Worm (Caenorhabditis elegans) whole organism, L3 larva: ENCODE data around the gene cal-7.
A peak's percentile ranks its signal among the peaks of the same experiment; 100 is the strongest.

Experiments
- ceh-16 ChIP-seq: sonication (generic microtip); optimal IDR thresholded peaks from 2 replicates; lab custom pipeline; 2017; ENCODE audit warnings: missing biosample characterization, missing genetic modification characterization
- ceh-82 ChIP-seq: fragments of 150-350 bp; optimal IDR thresholded peaks from 2 replicates; lab custom pipeline; 2014; ENCODE audit warnings: missing biosample characterization, missing genetic modification characterization
- daf-12 ChIP-seq: fragments of 150-350 bp; optimal IDR thresholded peaks from 2 replicates; lab custom pipeline; 2014; ENCODE audit warnings: missing biosample characterization, missing genetic modification reagents, missing genetic modification characterization
- egl-27 ChIP-seq: sonication (generic microtip); optimal IDR thresholded peaks from 4 replicates; lab custom pipeline; 2017; ENCODE audit warnings: missing biosample characterization, missing genetic modification reagents, missing genetic modification characterization
- egl-5 ChIP-seq: fragments of 150-350 bp; optimal IDR thresholded peaks from 2 replicates; lab custom pipeline; 2017; ENCODE audit warnings: missing biosample characterization, missing genetic modification reagents, missing genetic modification characterization, inconsistent platforms
- elt-1 ChIP-seq: fragments of 150-350 bp; optimal IDR thresholded peaks from 2 replicates; lab custom pipeline; 2014; ENCODE audit warnings: missing biosample characterization, missing genetic modification characterization
- elt-3 ChIP-seq, 3 experiments: fragments of 150-350 bp in 1 of 3; sonication (generic microtip) in 2 of 3; optimal IDR thresholded peaks; 2 replicates in 2 of 3; 4 replicates in 1 of 3; lab custom pipeline; 2014 to 2017; ENCODE audit warnings: missing biosample characterization in 3 of 3, missing genetic modification characterization in 3 of 3
- fkh-10 ChIP-seq: sonication (generic microtip); optimal IDR thresholded peaks from 2 replicates; lab custom pipeline; 2017; ENCODE audit warnings: missing biosample characterization, missing genetic modification reagents, missing genetic modification characterization
- fkh-2 ChIP-seq: fragments of 150-350 bp; optimal IDR thresholded peaks from 2 replicates; lab custom pipeline; 2014; ENCODE audit warnings: missing biosample characterization, missing genetic modification reagents, missing genetic modification characterization
- hmg-11 ChIP-seq: sonication (generic microtip); optimal IDR thresholded peaks from 2 replicates; lab custom pipeline; 2016; ENCODE audit warnings: missing genetic modification characterization, missing compliant biosample characterization
- lin-15B ChIP-seq: fragments of 150-350 bp; optimal IDR thresholded peaks from 2 replicates; lab custom pipeline; 2014; ENCODE audit warnings: missing biosample characterization, missing genetic modification characterization
- lin-39 ChIP-seq: fragments of 150-350 bp; optimal IDR thresholded peaks from 2 replicates; lab custom pipeline; 2018; ENCODE audit warnings: missing biosample characterization, missing genetic modification reagents, missing genetic modification characterization
- lsy-12 ChIP-seq: sonication (generic microtip); optimal IDR thresholded peaks from 2 replicates; lab custom pipeline; 2016; ENCODE audit warnings: mild to moderate bottlenecking, missing genetic modification characterization, missing compliant biosample characterization
- mdl-1 ChIP-seq: fragments of 150-350 bp; optimal IDR thresholded peaks from 2 replicates; lab custom pipeline; 2014; ENCODE audit warnings: missing biosample characterization, missing genetic modification characterization
- mml-1 ChIP-seq: fragments of 150-350 bp; sonication (generic microtip); optimal IDR thresholded peaks from 3 replicates; lab custom pipeline; 2014; ENCODE audit warnings: missing biosample characterization, missing genetic modification characterization
- nfya-1 ChIP-seq: sonication (generic microtip); optimal IDR thresholded peaks from 2 replicates; lab custom pipeline; 2017; ENCODE audit warnings: missing genetic modification characterization, mild to moderate bottlenecking, missing compliant biosample characterization, antibody characterized with exemption, moderate library complexity; ENCODE audit not compliant: insufficient read depth
- nhr-237 ChIP-seq: fragments of 150-350 bp; optimal IDR thresholded peaks from 2 replicates; lab custom pipeline; 2014; ENCODE audit warnings: missing biosample characterization, missing genetic modification characterization
- nhr-25 ChIP-seq: sonication (generic microtip); optimal IDR thresholded peaks from 2 replicates; lab custom pipeline; 2017; ENCODE audit warnings: missing biosample characterization, missing genetic modification characterization
- nhr-67 ChIP-seq: fragments of 150-350 bp; optimal IDR thresholded peaks from 2 replicates; lab custom pipeline; 2014; ENCODE audit warnings: missing biosample characterization, missing genetic modification characterization
- pha-4 ChIP-seq: fragments of 150-350 bp; optimal IDR thresholded peaks from 2 replicates; lab custom pipeline; 2014; ENCODE audit warnings: missing biosample characterization, missing genetic modification reagents, missing genetic modification characterization
- pqm-1 ChIP-seq: fragments of 150-350 bp; optimal IDR thresholded peaks from 2 replicates; lab custom pipeline; 2017; ENCODE audit warnings: missing biosample characterization, missing genetic modification characterization, inconsistent platforms
- sea-2 ChIP-seq: fragments of 150-350 bp; sonication (generic microtip); optimal IDR thresholded peaks from 4 replicates; lab custom pipeline; 2014; ENCODE audit warnings: missing biosample characterization, missing genetic modification reagents, missing genetic modification characterization
- skn-1 ChIP-seq: fragments of 150-350 bp; optimal IDR thresholded peaks from 2 replicates; lab custom pipeline; 2014; ENCODE audit warnings: missing biosample characterization, missing genetic modification characterization
- snpc-4 ChIP-seq: fragments of 150-350 bp; optimal IDR thresholded peaks from 2 replicates; lab custom pipeline; 2014; ENCODE audit warnings: missing biosample characterization, missing genetic modification characterization
- tbx-2 ChIP-seq: sonication (generic microtip); optimal IDR thresholded peaks from 2 replicates; lab custom pipeline; 2016; ENCODE audit warnings: mild to moderate bottlenecking, missing genetic modification characterization, missing compliant biosample characterization
- unc-39 ChIP-seq: sonication (generic microtip); optimal IDR thresholded peaks from 4 replicates; lab custom pipeline; 2017; ENCODE audit warnings: missing biosample characterization, missing genetic modification characterization
- unc-62 ChIP-seq: fragments of 150-350 bp; sonication (generic microtip); optimal IDR thresholded peaks from 4 replicates; lab custom pipeline; 2014; ENCODE audit warnings: missing biosample characterization, missing genetic modification reagents, missing genetic modification characterization
- zag-1 ChIP-seq: fragments of 150-350 bp; optimal IDR thresholded peaks from 2 replicates; lab custom pipeline; 2014; ENCODE audit warnings: missing biosample characterization, missing genetic modification characterization
- ztf-11 ChIP-seq: fragments of 150-350 bp; optimal IDR thresholded peaks from 2 replicates; lab custom pipeline; 2014; ENCODE audit warnings: missing biosample characterization, missing genetic modification characterization
- ztf-4 ChIP-seq: fragments of 150-350 bp; optimal IDR thresholded peaks from 2 replicates; lab custom pipeline; 2014; ENCODE audit warnings: missing biosample characterization, missing genetic modification characterization

Gene cal-7

DNA sequence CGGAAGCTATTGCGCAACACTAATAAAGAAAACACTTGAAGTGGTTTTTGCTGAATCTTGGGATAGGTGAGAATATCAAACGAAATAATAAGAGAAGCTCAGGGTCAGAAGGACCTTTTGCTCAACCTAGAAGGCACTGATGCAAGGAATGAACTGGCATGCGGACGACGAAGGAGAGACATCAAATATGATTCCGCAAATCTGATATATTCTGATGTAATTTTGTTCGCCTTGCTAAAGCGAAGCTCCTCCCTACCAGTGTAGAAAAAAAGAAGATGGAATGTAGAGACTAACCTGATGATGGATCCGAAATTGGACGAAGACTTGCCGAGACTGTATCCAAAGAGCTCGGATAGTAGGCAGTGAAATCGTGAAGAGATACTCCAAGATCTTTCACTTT, 34.0 kb downstream of the cal-7 start:
- TF ChIP-seq tbx-2, result no peak
- peak; percentile 24 for TF ChIP-seq fkh-10 (GFP tag; lab: Kevin White, UChicago)

DNA sequence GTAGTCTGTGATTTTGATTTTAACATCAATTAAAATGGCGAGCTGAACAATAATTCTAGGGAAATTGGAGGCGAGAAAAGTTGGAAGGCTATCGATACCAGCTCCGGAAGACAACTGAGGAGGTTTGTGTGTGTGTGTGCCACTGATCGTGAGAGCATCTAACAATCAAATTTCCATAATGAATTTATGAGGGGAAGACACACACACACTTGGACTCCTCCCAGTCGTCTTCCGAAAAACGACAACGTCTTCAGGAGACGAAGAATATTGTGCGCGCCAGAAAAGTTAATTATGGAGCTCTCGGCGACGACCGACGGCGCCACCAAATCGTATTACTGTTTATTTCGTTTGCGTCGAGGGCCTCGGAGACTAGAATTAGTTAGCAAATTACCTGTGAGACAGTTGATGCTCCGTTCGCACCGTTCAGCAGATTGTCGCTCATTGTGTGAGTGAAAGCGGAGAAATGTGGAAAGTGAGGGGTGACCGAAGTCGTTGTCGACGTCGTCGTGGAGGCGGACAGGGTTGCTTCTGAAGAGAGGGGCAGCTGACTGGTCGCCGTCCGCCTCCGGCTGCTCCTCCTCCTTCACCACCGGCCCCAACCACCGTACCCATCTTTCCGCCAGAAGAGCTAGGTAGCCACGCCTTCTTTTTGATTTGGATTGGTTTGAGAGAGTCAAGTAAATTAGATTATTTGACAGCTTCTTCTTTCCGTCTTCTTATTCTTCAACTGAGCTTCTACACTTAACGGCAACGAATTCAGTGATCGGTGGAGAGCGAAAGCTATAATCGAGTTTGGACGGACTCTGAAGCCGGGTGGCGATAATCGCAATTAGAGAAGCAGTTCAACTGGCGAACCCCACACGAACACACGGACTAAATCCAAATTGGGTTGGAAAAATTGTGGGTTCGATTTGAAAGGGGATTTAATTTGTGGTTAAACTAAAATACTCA, 35.2 kb downstream of the cal-7 start, which contains the start of gene unc-42:
Gene unc-42, minus strand, starts transcription at position 564 of the 951 bp plus-strand sequence.
- no peak for TF ChIP-seq snpc-4 (tag; lab: Kevin White, UChicago)
- peak; percentile 61 for TF ChIP-seq nfya-1 (tag; lab: Kevin White, UChicago)
- no peak for TF ChIP-seq egl-5 (tag; lab: Kevin White, UChicago)
- no peak for TF ChIP-seq zag-1 (tag; lab: Kevin White, UChicago)
- peak; percentile 56 for TF ChIP-seq fkh-10 (GFP tag; lab: Kevin White, UChicago)
- no peak for TF ChIP-seq nhr-67 (tag; lab: Kevin White, UChicago)
- TF ChIP-seq egl-27 (tag; lab: Kevin White, UChicago), result no peak
- TF ChIP-seq lin-39 (tag; lab: Kevin White, UChicago), result no peak
- TF ChIP-seq fkh-2 (tag; lab: Kevin White, UChicago), result no peak

DNA sequence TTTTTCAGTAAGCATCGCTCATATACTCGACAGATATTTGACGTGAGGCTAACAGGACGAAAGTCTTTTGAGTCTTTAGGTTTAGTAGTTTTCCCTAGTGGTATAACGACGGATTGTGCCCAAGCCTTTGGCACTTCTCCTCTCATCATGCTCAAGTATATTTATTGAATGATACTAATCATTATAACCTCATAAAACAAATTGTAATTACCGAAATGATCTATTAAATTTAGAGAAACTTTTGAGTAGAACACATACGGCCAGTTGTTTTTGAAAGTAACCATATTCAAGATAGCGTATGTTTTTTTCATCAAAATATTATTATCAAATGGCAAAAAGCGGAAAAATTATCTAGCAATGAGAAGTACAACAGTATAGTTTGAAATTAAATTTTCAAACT, 37.4 kb downstream of the cal-7 start:
- TF ChIP-seq ztf-4 (tag; lab: Kevin White, UChicago), result no peak
- no peak for TF ChIP-seq elt-1 (tag; lab: Kevin White, UChicago)
- TF ChIP-seq pqm-1 (tag; lab: Kevin White, UChicago), result no peak
- no peak for TF ChIP-seq egl-5 (tag; lab: Kevin White, UChicago)
- TF ChIP-seq unc-62 (GFP tag; lab: Kevin White, UChicago), result no peak
- no peak for TF ChIP-seq lsy-12 (tag; lab: Kevin White, UChicago)

DNA sequence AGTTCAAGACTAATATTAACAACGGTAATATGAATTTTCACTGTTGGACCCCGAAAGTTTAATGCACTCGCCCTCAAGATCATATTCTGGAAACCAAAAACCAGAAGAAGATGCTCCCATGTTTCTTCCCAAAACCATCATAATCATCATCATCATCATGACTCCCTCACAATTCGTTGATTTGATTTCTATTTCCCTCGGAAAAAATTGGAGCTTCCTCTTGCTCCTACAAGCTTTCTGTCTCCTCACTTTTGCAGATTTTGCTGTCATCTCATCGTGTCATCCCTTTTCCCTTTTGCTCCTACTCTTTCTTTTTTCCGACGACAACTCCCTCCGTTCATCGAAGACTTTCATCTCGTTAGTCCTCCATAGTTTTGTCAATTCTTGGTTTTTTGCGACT, 38.1 kb downstream of the cal-7 start, which contains the start of gene F46B6.2:
Gene F46B6.2, plus strand, starts transcription at position 316 of the 400 bp plus-strand sequence.
- TF ChIP-seq fkh-10 (GFP tag; lab: Kevin White, UChicago), result no peak
- no peak for TF ChIP-seq nhr-25
- no peak for TF ChIP-seq daf-12 (tag; lab: Kevin White, UChicago)
- TF ChIP-seq hmg-11 (tag; lab: Kevin White, UChicago), result no peak
- TF ChIP-seq, all 47 proteins: peak for 0

DNA sequence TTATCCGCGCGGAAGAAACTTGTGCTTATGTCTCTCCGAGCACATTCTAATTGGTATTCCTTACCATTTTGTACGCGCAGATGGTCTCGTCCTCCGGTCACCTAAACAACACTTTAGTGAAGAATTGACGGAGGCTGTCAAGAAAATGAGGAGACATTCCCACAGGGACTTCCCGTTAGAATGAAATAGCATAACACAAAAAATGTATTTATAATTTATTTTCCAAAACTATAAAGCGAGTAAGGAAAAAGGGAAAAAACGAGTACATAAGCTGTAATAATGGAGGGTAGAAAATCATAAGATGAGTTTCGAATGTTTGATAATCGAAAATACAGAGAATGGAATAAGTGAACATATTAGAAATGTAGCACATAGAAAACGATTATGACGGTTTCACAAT, 41.8 kb downstream of the cal-7 start, which contains the start of gene F46B6.12:
Gene F46B6.12, minus strand, starts transcription at position 101 of the 400 bp plus-strand sequence.
- TF ChIP-seq daf-12 (tag; lab: Kevin White, UChicago) (no peak), elt-3 (tag; optimal IDR thresholded peaks at IDR 0.05; lab: Kevin White, UChicago) (no peak), unc-39 (tag; lab: Kevin White, UChicago) (no peak), egl-5 (tag; lab: Kevin White, UChicago) (no peak), nfya-1 (tag; lab: Kevin White, UChicago) (no peak), tbx-2 (no peak), pha-4 (tag; lab: Kevin White, UChicago) (no peak), nhr-237 (no peak)

DNA sequence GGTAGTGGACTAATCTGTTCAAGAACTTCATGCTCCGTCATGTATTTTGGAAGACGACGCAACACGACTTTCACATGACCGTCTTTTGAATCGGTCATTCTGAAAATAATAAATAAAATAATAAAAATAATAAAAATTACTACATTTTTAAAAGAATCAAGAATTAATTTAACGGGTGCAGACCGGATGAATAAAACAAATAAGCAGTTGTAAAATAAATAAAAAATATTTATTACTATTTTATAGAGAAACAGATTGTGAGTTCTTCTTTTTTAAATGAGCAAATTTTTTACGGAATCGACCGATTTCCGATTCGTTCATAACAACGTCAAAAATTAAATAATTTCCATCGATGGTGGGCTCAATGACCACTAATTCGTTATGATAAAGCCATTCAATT, 43.7 kb downstream of the cal-7 start, which contains the start of gene smg-4:
Gene smg-4, minus strand, starts transcription at position 101 of the 400 bp plus-strand sequence.
- TF ChIP-seq nhr-25, result no peak
- no peak for TF ChIP-seq ceh-82 (tag; lab: Kevin White, UChicago)
- TF ChIP-seq fkh-10 (GFP tag; lab: Kevin White, UChicago), result no peak
- no peak for TF ChIP-seq ztf-4 (tag; lab: Kevin White, UChicago)
- TF ChIP-seq skn-1, result no peak
- TF ChIP-seq unc-39 (tag; lab: Kevin White, UChicago), result no peak
- no peak for TF ChIP-seq hmg-11 (tag; lab: Kevin White, UChicago)
- TF ChIP-seq pqm-1 (tag; lab: Kevin White, UChicago), result no peak
- TF ChIP-seq nhr-67 (tag; lab: Kevin White, UChicago), result no peak
- no peak for TF ChIP-seq pha-4 (tag; lab: Kevin White, UChicago)
- no peak for TF ChIP-seq snpc-4 (tag; lab: Kevin White, UChicago)
- TF ChIP-seq mml-1 (tag; lab: Kevin White, UChicago), result no peak
- TF ChIP-seq lin-39 (tag; lab: Kevin White, UChicago), result no peak
- no peak for TF ChIP-seq mdl-1 (tag; lab: Kevin White, UChicago)
- no peak for TF ChIP-seq ztf-11
- TF ChIP-seq nfya-1 (tag; lab: Kevin White, UChicago), result no peak
- TF ChIP-seq lin-15B (tag; lab: Kevin White, UChicago), result no peak
- no peak for TF ChIP-seq ceh-16 (tag; lab: Kevin White, UChicago)
- no peak for TF ChIP-seq nhr-237
- TF ChIP-seq sea-2 (GFP tag; lab: Kevin White, UChicago), result no peak
